Worm (Caenorhabditis elegans): ENCODE data around the gene acp-4.

Gene acp-4

DNA sequence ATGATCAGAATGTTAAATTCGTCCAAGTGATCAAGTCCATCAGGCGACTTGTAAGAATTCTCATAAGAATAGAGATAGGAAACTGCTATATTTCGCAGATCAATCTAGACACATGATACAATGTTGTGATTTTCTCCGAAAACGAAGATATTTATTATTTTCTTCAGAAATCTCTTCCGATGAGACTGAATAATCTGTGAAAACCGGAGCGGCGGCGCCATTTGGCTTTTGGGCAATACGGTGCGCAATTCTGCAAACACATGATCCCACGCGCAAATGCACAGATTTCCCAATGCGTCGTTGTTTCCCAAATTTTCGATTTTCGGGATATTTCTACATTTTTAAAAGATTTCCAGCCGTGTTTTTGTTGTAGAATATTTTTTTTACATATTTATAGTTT is 7.3 kb upstream of the acp-4 start (continued):
- TF ChIP-seq athp-1 (tag; optimal IDR thresholded peaks at IDR 0.05), result no peak
- no peak for TF ChIP-seq Y56A3A.18 (GFP tag; IDR thresholded peaks at IDR 0.05)
- TF ChIP-seq him-1 (tag; optimal IDR thresholded peaks at IDR 0.05), result no peak
- TF ChIP-seq mes-4 (tag; optimal IDR thresholded peaks at IDR 0.05), result no peak
- TF ChIP-seq madf-8 (GFP tag; conservative IDR thresholded peaks at IDR 0.05), result no peak; the same call in 1 of the 2 replicates
- TF ChIP-seq F49E8.2 (tag; optimal IDR thresholded peaks at IDR 0.05; ENCODE audit: insufficient read depth), result no peak
- no peak for TF ChIP-seq hmg-20 (GFP tag; IDR thresholded peaks at IDR 0.05)
- no peak for TF ChIP-seq zim-3 (tag; optimal IDR thresholded peaks at IDR 0.05)
- TF ChIP-seq atf-7 (tag; optimal IDR thresholded peaks at IDR 0.05), result no peak
- TF ChIP-seq T07F8.4 (tag; optimal IDR thresholded peaks at IDR 0.05), result no peak
- TF ChIP-seq egrh-3 (GFP tag; IDR thresholded peaks at IDR 0.05), result no peak
- no peak for TF ChIP-seq F37B4.10 (GFP tag; IDR thresholded peaks at IDR 0.05)
- no peak for TF ChIP-seq somi-1 (GFP tag; optimal IDR thresholded peaks at IDR 0.05)
- no peak for TF ChIP-seq madf-3 (GFP tag; IDR thresholded peaks at IDR 0.05)
- TF ChIP-seq rpc-1 (optimal IDR thresholded peaks at IDR 0.05), result no peak
- no peak for TF ChIP-seq rpc-1 (tag; optimal IDR thresholded peaks at IDR 0.05)
- no peak for TF ChIP-seq C17E4.6 (GFP tag; IDR thresholded peaks at IDR 0.05)
- TF ChIP-seq tbx-9 (tag; optimal IDR thresholded peaks at IDR 0.05; ENCODE audit: borderline replicate concordance), result no peak
- TF ChIP-seq pha-4 (tag; optimal IDR thresholded peaks at IDR 0.05), result no peak
- TF ChIP-seq dpl-1 (GFP tag; optimal IDR thresholded peaks at IDR 0.05), result peak; percentile 9

DNA sequence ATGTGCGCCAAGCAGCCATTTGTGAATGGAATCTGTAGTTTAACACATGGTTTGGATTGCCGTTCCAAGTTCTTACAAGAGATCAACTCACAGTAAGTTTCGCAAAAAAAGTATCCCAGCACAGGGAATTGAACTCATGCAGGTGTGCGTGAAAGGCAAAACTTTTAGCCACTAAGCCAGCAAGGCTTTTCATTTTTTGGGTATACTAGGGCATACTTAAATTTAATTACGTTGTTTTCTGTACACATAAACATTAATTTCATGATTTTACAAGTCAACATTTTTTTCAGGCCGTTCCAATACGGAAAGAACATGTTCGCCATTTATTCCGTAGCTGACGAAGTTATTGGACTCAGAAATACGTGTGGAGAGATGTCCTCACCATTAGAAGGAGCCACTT is 6.6 kb upstream of the acp-4 start:
- 0 out of 2 replicates have a peak, but pooled peaks have one; percentile 41 for TF ChIP-seq ceh-100 (GFP tag; IDR thresholded peaks at IDR 0.05)
- TF ChIP-seq akir-1 (GFP tag; optimal IDR thresholded peaks at IDR 0.05), result no peak
- TF ChIP-seq pbrm-1 (GFP tag; IDR thresholded peaks at IDR 0.05), result peak; percentile 63
- TF ChIP-seq ztf-6 (GFP tag; IDR thresholded peaks at IDR 0.05), result peak; percentile 65; the same call in 1 of the 2 replicates
- TF ChIP-seq ztf-22 (GFP tag; optimal IDR thresholded peaks at IDR 0.05), result peak; percentile 45
- no peak for TF ChIP-seq hlh-26 (GFP tag; conservative IDR thresholded peaks at IDR 0.05)
- TF ChIP-seq unc-130 (GFP tag; optimal IDR thresholded peaks at IDR 0.05), result peak; percentile 26
- peak; percentile 75 for TF ChIP-seq B0261.1 (tag; optimal IDR thresholded peaks at IDR 0.05)
- peak; percentile 66 for TF ChIP-seq ZK185.1 (tag; optimal IDR thresholded peaks at IDR 0.05; ENCODE audit: poor library complexity, severe bottlenecking)
- TF ChIP-seq xnd-1 (tag; optimal IDR thresholded peaks at IDR 0.05), result no peak
- TF ChIP-seq ztf-28 (GFP tag; IDR thresholded peaks at IDR 0.05), result 0 out of 2 replicates have a peak, but pooled peaks have one; percentile 25
- TF ChIP-seq lin-54 (GFP tag; optimal IDR thresholded peaks at IDR 0.05), result peak; percentile 66
- 0 out of 2 replicates have a peak, but pooled peaks have one; percentile 28 for TF ChIP-seq Y79H2A.3 (GFP tag; conservative IDR thresholded peaks at IDR 0.05)
- peak; percentile 86 for TF ChIP-seq ekl-4 (GFP tag; IDR thresholded peaks at IDR 0.05)
- TF ChIP-seq bed-2 (GFP tag; IDR thresholded peaks at IDR 0.05), result no peak
- peak; percentile 39 for TF ChIP-seq F22D6.2 (tag; optimal IDR thresholded peaks at IDR 0.05)
- TF ChIP-seq let-526 (GFP tag; IDR thresholded peaks at IDR 0.05), result 0 out of 2 replicates have a peak, but pooled peaks have one; percentile 43
- no peak for TF ChIP-seq mel-28 (tag; optimal IDR thresholded peaks at IDR 0.05; ENCODE audit: borderline replicate concordance)
- TF ChIP-seq ceh-27 (GFP tag; optimal IDR thresholded peaks at IDR 0.05), result peak; percentile 34
- peak; percentile 27 for TF ChIP-seq sdz-38 (tag; optimal IDR thresholded peaks at IDR 0.05)
- TF ChIP-seq Y67H2A.10 (GFP tag; conservative IDR thresholded peaks at IDR 0.05), result no peak
- TF ChIP-seq hsf-1 (GFP tag; IDR thresholded peaks at IDR 0.05), result peak; percentile 81
- peak; percentile 87 for TF ChIP-seq ceh-79 (tag; optimal IDR thresholded peaks at IDR 0.05)
- TF ChIP-seq F55B11.4 (tag; optimal IDR thresholded peaks at IDR 0.05; ENCODE audit: borderline replicate concordance, insufficient read depth), result peak; percentile 15
- TF ChIP-seq attf-6 (GFP tag; IDR thresholded peaks at IDR 0.05), result peak; percentile 69; the same call in 1 of the 2 replicates
- TF ChIP-seq tlf-1 (GFP tag; optimal IDR thresholded peaks at IDR 0.05), result peak; percentile 41
- peak; percentile 85 for TF ChIP-seq nhr-90 (tag; optimal IDR thresholded peaks at IDR 0.05)
- peak; percentile 69 for TF ChIP-seq B0035.1 (tag; optimal IDR thresholded peaks at IDR 0.05)
- 0 out of 2 replicates have a peak, but pooled peaks have one; percentile 42 for TF ChIP-seq C06A6.2 (GFP tag; conservative IDR thresholded peaks at IDR 0.05)
- TF ChIP-seq zim-3 (tag; optimal IDR thresholded peaks at IDR 0.05), result peak; percentile 43
- TF ChIP-seq mes-4 (tag; optimal IDR thresholded peaks at IDR 0.05), result peak; percentile 88
